Worm (Caenorhabditis elegans) whole organism, midembryonic: ENCODE results near the gene asg-2.

Experiments
- T22C8.4 ChIP-seq: fragments of 200-800 bp; sonication (Bioruptor generic); IDR thresholded peaks from 2 replicates; pipeline ENCODE4 v1.3.6; 2022; ENCODE audit warnings: missing genetic modification characterization, missing compliant biosample characterization
- cog-1 ChIP-seq: sonication (generic microtip); optimal IDR thresholded peaks from 2 replicates; lab custom pipeline; 2016; ENCODE audit warnings: missing genetic modification characterization, missing compliant biosample characterization
- flt-1 ChIP-seq: fragments of 200-800 bp; sonication (Bioruptor generic); IDR thresholded peaks from 2 replicates; pipeline ENCODE4 v1.3.6; 2022; ENCODE audit warnings: missing genetic modification characterization, missing compliant biosample characterization
- klf-2 ChIP-seq: fragments of 200-800 bp; sonication (Bioruptor generic); conservative IDR thresholded peaks from 2 replicates; pipeline ENCODE4 v1.3.6; 2022; ENCODE audit warnings: missing genetic modification reagents, missing genetic modification characterization, missing compliant biosample characterization
- med-1 ChIP-seq: sonication (generic microtip); optimal IDR thresholded peaks from 2 replicates; lab custom pipeline; 2017; ENCODE audit warnings: missing genetic modification characterization, mild to moderate bottlenecking, missing compliant biosample characterization, antibody characterized with exemption, missing genetic modification reagents; ENCODE audit not compliant: insufficient read depth
- ref-1 ChIP-seq: fragments of 200-800 bp; sonication (Bioruptor generic); conservative IDR thresholded peaks from 2 replicates; pipeline ENCODE4 v1.3.6; 2022; ENCODE audit warnings: missing genetic modification reagents, missing genetic modification characterization, missing compliant biosample characterization
- tab-1 ChIP-seq: fragments of 200-800 bp; sonication (Bioruptor generic); IDR thresholded peaks from 2 replicates; pipeline ENCODE4 v1.3.6; 2022; ENCODE audit warnings: missing genetic modification characterization, missing compliant biosample characterization
- ztf-23 ChIP-seq: fragments of 200-800 bp; sonication (Bioruptor generic); IDR thresholded peaks from 2 replicates; pipeline ENCODE4 v1.3.6; 2022; ENCODE audit warnings: missing genetic modification reagents, missing genetic modification characterization, missing compliant biosample characterization
- ztf-29 ChIP-seq: fragments of 200-800 bp; sonication (Bioruptor generic); IDR thresholded peaks from 2 replicates; pipeline ENCODE4 v1.3.6; 2022; ENCODE audit warnings: missing genetic modification reagents, missing genetic modification characterization, missing compliant biosample characterization

DNA sequence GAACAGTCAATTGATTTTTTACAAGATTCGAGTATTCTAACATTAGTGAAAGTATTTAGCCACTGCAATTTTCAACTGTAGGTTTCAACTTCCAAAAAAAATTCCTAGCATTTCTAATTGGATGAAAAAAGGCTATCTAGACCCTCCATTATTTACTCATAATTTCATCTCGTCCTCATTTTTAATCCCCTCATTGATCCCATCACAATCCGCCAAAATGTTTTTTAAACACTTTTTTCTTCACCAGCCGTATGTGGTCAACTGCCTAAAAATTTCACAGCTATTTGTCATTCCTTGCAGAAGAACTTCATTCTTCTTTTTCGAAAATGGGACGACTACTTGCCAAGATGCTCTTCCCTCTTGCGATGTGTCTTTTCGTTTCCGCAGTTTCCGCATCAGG lies 12.3 kb downstream of the asg-2 start, which contains the start of gene rig-3:
- TF ChIP-seq flt-1 (GFP tag; lab: Robert Waterston, UW) (no peak), ztf-29 (GFP tag; lab: Robert Waterston, UW) (no peak), med-1 (GFP tag; lab: Kevin White, UChicago) (no peak), tab-1 (GFP tag; lab: Robert Waterston, UW) (no peak), ztf-23 (GFP tag; lab: Robert Waterston, UW) (no peak), cog-1 (tag; lab: Kevin White, UChicago) (no peak), T22C8.4 (no peak), ref-1 (GFP tag; lab: Robert Waterston, UW) (no peak), klf-2 (no peak)
